Worm (Caenorhabditis elegans) whole organism, mixed stage, embryonic: Measurements from ENCODE around the gene F01G10.4.

Experiments used
- bed-3 ChIP-seq: fragments of 200-800 bp; sonication (Bioruptor generic); optimal IDR thresholded peaks from 3 replicates; lab custom pipeline; 2018; ENCODE audit warnings: mild to moderate bottlenecking, missing genetic modification characterization, moderate library complexity, missing compliant biosample characterization
- blmp-1 ChIP-seq: fragments of 150-350 bp; optimal IDR thresholded peaks from 2 replicates; lab custom pipeline; 2014; ENCODE audit warnings: missing biosample characterization, missing genetic modification characterization
- ceh-39 ChIP-seq: fragments of 150-350 bp; optimal IDR thresholded peaks from 2 replicates; lab custom pipeline; 2014; ENCODE audit warnings: missing biosample characterization, missing genetic modification characterization
- hlh-1 ChIP-seq: fragments of 150-350 bp; optimal IDR thresholded peaks from 2 replicates; lab custom pipeline; 2014; ENCODE audit warnings: missing biosample characterization, missing genetic modification reagents, missing genetic modification characterization
- lin-13 ChIP-seq: fragments of 150-350 bp; optimal IDR thresholded peaks from 2 replicates; lab custom pipeline; 2014; ENCODE audit warnings: missing biosample characterization, missing genetic modification characterization
- nhr-76 ChIP-seq: sonication (generic microtip); optimal IDR thresholded peaks from 2 replicates; lab custom pipeline; 2017; ENCODE audit warnings: missing biosample characterization, missing genetic modification characterization
- sem-2 ChIP-seq: fragments of 200-800 bp; sonication (Bioruptor generic); optimal IDR thresholded peaks from 2 replicates; lab custom pipeline; 2018; ENCODE audit warnings: mild to moderate bottlenecking, missing genetic modification characterization, missing compliant biosample characterization

ce11 chrIV:10216704-10217296 is 15.6 kb downstream of the F01G10.4 start:
- no peak for TF ChIP-seq nhr-76 (tag; lab: Kevin White, UChicago)
- TF ChIP-seq blmp-1: no peak
- no peak for TF ChIP-seq ceh-39 (tag; lab: Kevin White, UChicago)
- TF ChIP-seq lin-13 (tag; lab: Kevin White, UChicago): no peak
- no peak for TF ChIP-seq sem-2 (GFP tag; lab: Kevin White, UChicago)
- TF ChIP-seq bed-3: no peak
- TF ChIP-seq hlh-1 (tag; lab: Kevin White, UChicago): no peak
